Fruit fly (Drosophila melanogaster) whole organism, embryonic: ENCODE data around the gene Noa36.

Source experiments
- Awh ChIP-seq: fragments of 200-800 bp; sonication (Bioruptor generic); IDR thresholded peaks from 2 replicates; pipeline ENCODE4, ENCODE4 v1.3.6; 2022; ENCODE audit warnings: missing biosample characterization, missing genetic modification characterization
- CG13424 ChIP-seq: fragments of 200-800 bp; sonication (Bioruptor generic); optimal IDR thresholded peaks from 2 replicates; lab custom pipeline; 2019; ENCODE audit warnings: missing biosample characterization, mild to moderate bottlenecking, missing genetic modification characterization, moderate library complexity
- CG13894 ChIP-seq: fragments of 200-800 bp; sonication (Bioruptor generic); optimal IDR thresholded peaks from 3 replicates; lab custom pipeline; 2018; ENCODE audit warnings: missing biosample characterization, mild to moderate bottlenecking, missing genetic modification characterization, moderate library complexity
- CG16815 ChIP-seq: fragments of 200-800 bp; sonication (Bioruptor generic); optimal IDR thresholded peaks from 3 replicates; lab custom pipeline; 2017; ENCODE audit warnings: missing biosample characterization, mild to moderate bottlenecking, missing genetic modification characterization
- CG30431 ChIP-seq: fragments of 200-800 bp; sonication (Bioruptor generic); optimal IDR thresholded peaks from 2 replicates; lab custom pipeline; 2017; ENCODE audit warnings: missing biosample characterization, missing genetic modification characterization
- CG6272 ChIP-seq: fragments of 200-800 bp; sonication (Bioruptor generic); IDR thresholded peaks from 2 replicates; pipeline ENCODE4 v1.3.6; 2022; ENCODE audit warnings: missing biosample characterization, missing genetic modification characterization
- CG6854 ChIP-seq: fragments of 200-800 bp; sonication (Bioruptor generic); optimal IDR thresholded peaks from 3 replicates; lab custom pipeline; 2017; ENCODE audit warnings: missing biosample characterization, mild to moderate bottlenecking, missing genetic modification characterization
- HmgD ChIP-seq: fragments of 200-800 bp; sonication (Bioruptor generic); optimal IDR thresholded peaks from 3 replicates; lab custom pipeline; 2016; ENCODE audit warnings: missing biosample characterization, missing genetic modification characterization
- MTF-1 ChIP-seq: fragments of 200-800 bp; sonication (Bioruptor generic); optimal IDR thresholded peaks from 2 replicates; lab custom pipeline; 2018; ENCODE audit warnings: missing biosample characterization, mild to moderate bottlenecking, missing genetic modification characterization, borderline replicate concordance
- shn ChIP-seq: fragments of 200-800 bp; sonication (Bioruptor generic); optimal IDR thresholded peaks from 3 replicates; lab custom pipeline; 2016; ENCODE audit warnings: missing biosample characterization, missing genetic modification characterization
- ssp ChIP-seq: fragments of 200-800 bp; sonication (Bioruptor generic); IDR thresholded peaks from 2 replicates; pipeline ENCODE4 v1.3.6; 2022; ENCODE audit warnings: missing biosample characterization, missing genetic modification characterization
- zen2 ChIP-seq: fragments of 200-800 bp; sonication (Bioruptor generic); IDR thresholded peaks from 3 replicates; pipeline ENCODE4 v1.3.6; 2022; ENCODE audit warnings: missing biosample characterization, missing genetic modification characterization; ENCODE audit not compliant: partially characterized antibody

- no peak for TF ChIP-seq CG6854 (GFP tag; lab: Kevin White, UChicago)
- TF ChIP-seq MTF-1 (GFP tag; lab: Kevin White, UChicago) = no peak
- no peak for TF ChIP-seq shn
- no peak for TF ChIP-seq CG13894 (tag; lab: Kevin White, UChicago)
- no peak for TF ChIP-seq zen2 (GFP tag; lab: Robert Waterston, UW)
- TF ChIP-seq CG13424 (tag; lab: Kevin White, UChicago) = no peak
- no peak for TF ChIP-seq Awh (GFP tag; lab: Robert Waterston, UW)
- no peak for TF ChIP-seq ssp (GFP tag; lab: Robert Waterston, UW)
- TF ChIP-seq HmgD = no peak
- no peak for TF ChIP-seq CG16815 (GFP tag; lab: Kevin White, UChicago)
- TF ChIP-seq CG30431 (GFP tag; lab: Kevin White, UChicago) = no peak
- TF ChIP-seq CG6272 (GFP tag; lab: Robert Waterston, UW) = no peak
Measured at dm6 chr3R:28553023-28553422, 46.1 kb downstream of the Noa36 start.
